Worm (Caenorhabditis elegans): ENCODE measurements around the gene misc-1.

- TF ChIP-seq ets-7 (tag; optimal IDR thresholded peaks at IDR 0.05) (no peak), tra-4 (tag; optimal IDR thresholded peaks at IDR 0.05) (no peak), ama-1 (optimal IDR thresholded peaks at IDR 0.05) (no peak), tbx-11 (GFP tag; IDR thresholded peaks at IDR 0.05) (no peak), ceh-13 (GFP tag; optimal IDR thresholded peaks at IDR 0.05) (no peak), hmg-4 (GFP tag; optimal IDR thresholded peaks at IDR 0.05) (no peak), ceh-36 (tag; optimal IDR thresholded peaks at IDR 0.05) (no peak), aly-1 (tag; optimal IDR thresholded peaks at IDR 0.05) (no peak), tbx-37 (GFP tag; conservative IDR thresholded peaks at IDR 0.05) (no peak), pes-1 (GFP tag; IDR thresholded peaks at IDR 0.05) (no peak), B0310.2 (tag; optimal IDR thresholded peaks at IDR 0.05) (no peak), sea-1 (GFP tag; conservative IDR thresholded peaks at IDR 0.05) (no peak), scrt-1 (GFP tag; IDR thresholded peaks at IDR 0.05) (no peak)
Measured at ce11 chrII:319459-319858, 33.0 kb downstream of the misc-1 start, which contains the start of gene far-7.
